Worm (Caenorhabditis elegans) whole organism, late embryonic: Measurements from ENCODE around the gene Y51B9A.5.

ENCODE experiments used
- ceh-9 ChIP-seq: sonication (generic microtip); optimal IDR thresholded peaks from 2 replicates; lab custom pipeline; 2016; ENCODE audit warnings: mild to moderate bottlenecking, missing genetic modification characterization, inconsistent platforms, missing compliant biosample characterization
- elt-2 ChIP-seq: sonication (generic microtip); optimal IDR thresholded peaks from 2 replicates; lab custom pipeline; 2016; ENCODE audit warnings: missing genetic modification reagents, missing genetic modification characterization, missing compliant biosample characterization
- elt-4 ChIP-seq: sonication (generic microtip); optimal IDR thresholded peaks from 2 replicates; lab custom pipeline; 2016; ENCODE audit warnings: missing genetic modification characterization, missing compliant biosample characterization
- madf-2 ChIP-seq: sonication (generic microtip); optimal IDR thresholded peaks from 2 replicates; lab custom pipeline; 2017; ENCODE audit warnings: missing genetic modification characterization, missing compliant biosample characterization
- odd-2 ChIP-seq: sonication (generic microtip); optimal IDR thresholded peaks from 2 replicates; lab custom pipeline; 2017; ENCODE audit warnings: antibody characterized with exemption, mild to moderate bottlenecking, missing genetic modification characterization, missing compliant biosample characterization
- sdc-2 ChIP-seq: sonication (generic microtip); optimal IDR thresholded peaks from 2 replicates; lab custom pipeline; 2016; ENCODE audit warnings: missing genotype, missing genetic modification characterization, missing compliant biosample characterization
- sox-4 ChIP-seq: sonication (generic microtip); optimal IDR thresholded peaks from 2 replicates; lab custom pipeline; 2017; ENCODE audit warnings: mild to moderate bottlenecking, missing genetic modification characterization, inconsistent platforms, missing compliant biosample characterization

DNA sequence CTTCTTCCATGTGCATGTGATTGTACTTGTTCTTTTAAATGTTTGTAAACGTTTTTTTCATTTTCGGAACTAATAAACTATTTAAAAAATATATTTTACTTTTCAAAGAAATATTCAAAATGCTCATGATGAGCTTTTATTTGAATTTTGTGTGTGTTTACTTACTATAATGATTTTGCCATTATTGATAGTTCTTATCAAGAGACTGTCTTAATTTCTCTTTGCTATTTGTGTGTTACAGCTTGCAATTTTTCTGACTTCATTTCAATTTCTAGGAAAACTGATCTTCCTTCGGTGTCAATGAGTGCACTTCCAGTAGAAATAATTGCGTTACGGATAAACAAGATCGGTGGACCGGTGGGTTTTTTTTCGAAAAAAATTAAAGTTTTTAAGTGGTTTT lies 29.1 kb upstream of the Y51B9A.5 start, which contains the start of gene C06C3.12:
- TF ChIP-seq elt-4 (tag; lab: Kevin White, UChicago) = no peak
- TF ChIP-seq elt-2 (tag; lab: Kevin White, UChicago) = no peak
- no peak for TF ChIP-seq odd-2 (tag; lab: Kevin White, UChicago)
- TF ChIP-seq ceh-9 (tag; lab: Kevin White, UChicago) = no peak
- no peak for TF ChIP-seq madf-2 (tag; lab: Kevin White, UChicago)
- no peak for TF ChIP-seq sox-4 (tag; lab: Kevin White, UChicago)
- TF ChIP-seq sdc-2 (tag; lab: Kevin White, UChicago) = no peak
